Worm (Caenorhabditis elegans) whole organism, midembryonic: Measurements from ENCODE around the gene ZK616.1.

Experiments used
- T22C8.4 ChIP-seq: fragments of 200-800 bp; sonication (Bioruptor generic); IDR thresholded peaks from 2 replicates; pipeline ENCODE4 v1.3.6; 2022; ENCODE audit warnings: missing genetic modification characterization, missing compliant biosample characterization
- cog-1 ChIP-seq: sonication (generic microtip); optimal IDR thresholded peaks from 2 replicates; lab custom pipeline; 2016; ENCODE audit warnings: missing genetic modification characterization, missing compliant biosample characterization
- flt-1 ChIP-seq: fragments of 200-800 bp; sonication (Bioruptor generic); IDR thresholded peaks from 2 replicates; pipeline ENCODE4 v1.3.6; 2022; ENCODE audit warnings: missing genetic modification characterization, missing compliant biosample characterization
- klf-2 ChIP-seq: fragments of 200-800 bp; sonication (Bioruptor generic); conservative IDR thresholded peaks from 2 replicates; pipeline ENCODE4 v1.3.6; 2022; ENCODE audit warnings: missing genetic modification reagents, missing genetic modification characterization, missing compliant biosample characterization
- med-1 ChIP-seq: sonication (generic microtip); optimal IDR thresholded peaks from 2 replicates; lab custom pipeline; 2017; ENCODE audit warnings: missing genetic modification characterization, mild to moderate bottlenecking, missing compliant biosample characterization, antibody characterized with exemption, missing genetic modification reagents; ENCODE audit not compliant: insufficient read depth
- ref-1 ChIP-seq: fragments of 200-800 bp; sonication (Bioruptor generic); conservative IDR thresholded peaks from 2 replicates; pipeline ENCODE4 v1.3.6; 2022; ENCODE audit warnings: missing genetic modification reagents, missing genetic modification characterization, missing compliant biosample characterization
- tab-1 ChIP-seq: fragments of 200-800 bp; sonication (Bioruptor generic); IDR thresholded peaks from 2 replicates; pipeline ENCODE4 v1.3.6; 2022; ENCODE audit warnings: missing genetic modification characterization, missing compliant biosample characterization
- ztf-23 ChIP-seq: fragments of 200-800 bp; sonication (Bioruptor generic); IDR thresholded peaks from 2 replicates; pipeline ENCODE4 v1.3.6; 2022; ENCODE audit warnings: missing genetic modification reagents, missing genetic modification characterization, missing compliant biosample characterization
- ztf-29 ChIP-seq: fragments of 200-800 bp; sonication (Bioruptor generic); IDR thresholded peaks from 2 replicates; pipeline ENCODE4 v1.3.6; 2022; ENCODE audit warnings: missing genetic modification reagents, missing genetic modification characterization, missing compliant biosample characterization

Gene ZK616.1

DNA sequence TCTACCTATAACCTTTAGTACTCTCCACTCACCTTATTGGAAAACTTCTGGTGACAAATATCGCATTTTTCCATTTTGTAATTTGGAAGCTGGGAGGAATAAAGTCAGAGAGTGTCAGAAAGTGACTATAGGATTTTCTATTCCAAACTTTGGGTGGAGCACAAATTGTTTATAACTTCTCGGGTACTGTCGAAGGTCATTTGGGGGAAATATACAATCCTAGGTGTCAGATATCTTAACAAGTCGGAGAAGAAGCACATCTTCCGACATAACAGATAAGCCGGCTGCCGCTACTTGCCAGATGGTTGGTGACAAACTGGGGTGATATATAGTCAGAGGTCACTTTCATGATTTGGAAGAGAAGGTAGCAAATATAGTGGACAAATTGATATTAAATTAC lies 18.4 kb downstream of the ZK616.1 start, which contains the start of gene ehn-3:
TSS of gene ehn-3 (minus strand) at position 101 of the 400 bp plus-strand sequence.
- TF ChIP-seq flt-1 (GFP tag; lab: Robert Waterston, UW) (no peak), cog-1 (tag; lab: Kevin White, UChicago) (no peak), ref-1 (GFP tag; lab: Robert Waterston, UW) (no peak)

DNA sequence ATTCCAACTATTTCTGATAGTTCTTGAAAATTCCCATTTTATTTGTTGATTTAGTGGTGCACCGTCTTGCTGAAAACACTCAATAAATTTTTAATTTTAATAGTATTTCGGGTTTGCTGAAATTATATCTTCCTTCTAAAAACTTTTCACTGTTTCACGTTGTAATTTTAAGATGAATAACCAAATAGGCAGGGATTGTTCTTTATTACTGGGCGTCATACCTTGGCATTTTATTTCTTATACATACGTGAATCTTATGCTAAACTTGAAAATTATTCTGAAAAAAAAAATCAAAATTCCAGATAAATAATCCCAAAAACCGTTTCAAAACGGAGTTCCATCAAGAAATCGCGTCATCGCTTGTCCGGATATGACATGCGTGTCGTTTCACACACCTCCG lies 38.0 kb downstream of the ZK616.1 start, which contains the start of gene mgl-3:
TSS of gene mgl-3 (plus strand) at position 301 of the 400 bp plus-strand sequence.
- TF ChIP-seq ztf-29 (GFP tag; lab: Robert Waterston, UW): no peak
- TF ChIP-seq T22C8.4: no peak
- TF ChIP-seq ref-1 (GFP tag; lab: Robert Waterston, UW): no peak
- no peak for TF ChIP-seq klf-2 (GFP tag; lab: Robert Waterston, UW)
- TF ChIP-seq tab-1 (GFP tag; lab: Robert Waterston, UW): no peak
- TF ChIP-seq med-1 (GFP tag; lab: Kevin White, UChicago): no peak
- TF ChIP-seq flt-1 (GFP tag; lab: Robert Waterston, UW): no peak
- TF ChIP-seq cog-1 (tag; lab: Kevin White, UChicago): no peak
- TF ChIP-seq ztf-23 (GFP tag; lab: Robert Waterston, UW): no peak

DNA sequence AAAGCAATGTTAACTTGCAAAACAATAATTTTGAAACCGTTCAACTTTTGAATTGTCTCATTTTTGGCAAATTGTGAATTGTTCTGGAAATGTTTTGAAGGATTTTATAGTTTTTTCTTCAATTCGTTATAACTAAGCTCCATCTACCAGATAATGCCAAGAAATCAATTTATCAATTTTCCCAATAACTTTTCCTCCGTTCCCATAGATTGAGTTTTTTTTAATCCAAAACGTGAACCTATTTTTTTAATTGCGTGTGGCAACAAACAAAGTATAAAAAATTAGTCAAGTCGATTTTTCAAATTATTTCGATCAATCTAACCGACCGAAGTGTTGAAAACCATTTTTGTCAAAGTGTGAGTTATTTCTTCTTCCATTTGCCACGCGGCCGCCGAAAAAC lies 52.0 kb downstream of the ZK616.1 start, which contains the start of gene Y4C6A.4:
TSS of gene Y4C6A.4 (plus strand) at position 301 of the 400 bp plus-strand sequence.
- TF ChIP-seq cog-1 (tag; lab: Kevin White, UChicago) (no peak), klf-2 (GFP tag; lab: Robert Waterston, UW) (no peak), ztf-29 (GFP tag; lab: Robert Waterston, UW) (no peak), ref-1 (GFP tag; lab: Robert Waterston, UW) (no peak), ztf-23 (GFP tag; lab: Robert Waterston, UW) (no peak), tab-1 (GFP tag; lab: Robert Waterston, UW) (no peak)
